In genomic region chr2L:12457715-12458114, dm6 we compare ENCODE assay signal across 2 fruit fly cellular contexts.
A peak's percentile ranks its signal among the peaks of the same experiment; 100 is the strongest.
TF ChIP-seq lines count a peak whose summit lies in the region.

No protein-coding gene starts in this region.

- no peak for TF ChIP-seq CTCF in whole organism, embryonic (GFP tag; optimal IDR thresholded peaks at IDR 0.05; lab: Kevin White, UChicago)

TF ChIP-seq in whole organism, embryonic, 481 proteins besides CTCF, POLR2A, EP300 and RAD21 (continues in another document):
- TF ChIP-seq ash1 (GFP tag; optimal IDR thresholded peaks at IDR 0.05; lab: Kevin White, UChicago) = no peak
- TF ChIP-seq tll (GFP tag; optimal IDR thresholded peaks at IDR 0.05; lab: Kevin White, UChicago) = no peak
- TF ChIP-seq wek (GFP tag; optimal IDR thresholded peaks at IDR 0.05; lab: Kevin White, UChicago) = no peak
- TF ChIP-seq en (GFP tag; optimal IDR thresholded peaks at IDR 0.05; lab: Kevin White, UChicago) = no peak
- TF ChIP-seq her (GFP tag; optimal IDR thresholded peaks at IDR 0.05; lab: Kevin White, UChicago) = peak; percentile 6
- peak; percentile 1 for TF ChIP-seq Myb (GFP tag; optimal IDR thresholded peaks at IDR 0.05; lab: Kevin White, UChicago)
- TF ChIP-seq Eip74EF (GFP tag; optimal IDR thresholded peaks at IDR 0.05; lab: Kevin White, UChicago) = no peak
- TF ChIP-seq CG12659 (GFP tag; optimal IDR thresholded peaks at IDR 0.05; lab: Kevin White, UChicago) = no peak
- TF ChIP-seq CG16779 (GFP tag; IDR thresholded peaks at IDR 0.05; lab: Robert Waterston, UW) = no peak
- no peak for TF ChIP-seq PHDP (tag; optimal IDR thresholded peaks at IDR 0.05; lab: Kevin White, UChicago)
- TF ChIP-seq CG14667 (GFP tag; IDR thresholded peaks at IDR 0.05; lab: Robert Waterston, UW) = no peak
- no peak for TF ChIP-seq Ptx1 (GFP tag; IDR thresholded peaks at IDR 0.05; lab: Robert Waterston, UW)
- TF ChIP-seq chinmo (GFP tag; IDR thresholded peaks at IDR 0.05; lab: Robert Waterston, UW; ENCODE audit: partially characterized antibody) = no peak
- no peak for TF ChIP-seq ara (GFP tag; IDR thresholded peaks at IDR 0.05; lab: Robert Waterston, UW)
- TF ChIP-seq Trl (optimal IDR thresholded peaks at IDR 0.05; lab: Kevin White, UChicago) = no peak
- no peak for TF ChIP-seq Trl (GFP tag; optimal IDR thresholded peaks at IDR 0.05; lab: Kevin White, UChicago)
- peak; percentile 98 for TF ChIP-seq ac (GFP tag; optimal IDR thresholded peaks at IDR 0.05; lab: Kevin White, UChicago)
- no peak for TF ChIP-seq CG2875 (GFP tag; optimal IDR thresholded peaks at IDR 0.05; lab: Kevin White, UChicago)
- no peak for TF ChIP-seq lola (GFP tag; optimal IDR thresholded peaks at IDR 0.05; lab: Kevin White, UChicago)
- no peak for TF ChIP-seq CG8281 (tag; optimal IDR thresholded peaks at IDR 0.05; lab: Kevin White, UChicago)
- TF ChIP-seq seq (GFP tag; IDR thresholded peaks at IDR 0.05; lab: Robert Waterston, UW) = no peak
- no peak for TF ChIP-seq CG14860 (GFP tag; IDR thresholded peaks at IDR 0.05; lab: Robert Waterston, UW; ENCODE audit: partially characterized antibody)
- no peak for TF ChIP-seq CG8478 (optimal IDR thresholded peaks at IDR 0.05; lab: Kevin White, UChicago)
- TF ChIP-seq Antp (GFP tag; optimal IDR thresholded peaks at IDR 0.05; lab: Kevin White, UChicago) = no peak
- no peak for TF ChIP-seq mam (GFP tag; optimal IDR thresholded peaks at IDR 0.05; lab: Kevin White, UChicago)
- no peak for TF ChIP-seq Atf3 (GFP tag; optimal IDR thresholded peaks at IDR 0.05; lab: Kevin White, UChicago)
- TF ChIP-seq Hr3 (GFP tag; optimal IDR thresholded peaks at IDR 0.05; lab: Kevin White, UChicago) = no peak
- TF ChIP-seq Taf1 (GFP tag; IDR thresholded peaks at IDR 0.05; lab: Robert Waterston, UW) = no peak
- TF ChIP-seq MBD-R2 (GFP tag; IDR thresholded peaks at IDR 0.05; lab: Robert Waterston, UW) = 0 out of 2 replicates have a peak, but pooled peaks have one; percentile 6
- no peak for TF ChIP-seq CG9797 (GFP tag; optimal IDR thresholded peaks at IDR 0.05; lab: Kevin White, UChicago)
- TF ChIP-seq ham (GFP tag; IDR thresholded peaks at IDR 0.05; lab: Robert Waterston, UW) = no peak
- TF ChIP-seq sens-2 (GFP tag; IDR thresholded peaks at IDR 0.05; lab: Robert Waterston, UW) = no peak
- no peak for TF ChIP-seq trh (GFP tag; optimal IDR thresholded peaks at IDR 0.05; lab: Kevin White, UChicago)
- TF ChIP-seq Sox100B (GFP tag; optimal IDR thresholded peaks at IDR 0.05; lab: Kevin White, UChicago) = no peak
- no peak for TF ChIP-seq Lhr (GFP tag; optimal IDR thresholded peaks at IDR 0.05; lab: Kevin White, UChicago)
- TF ChIP-seq nom (GFP tag; optimal IDR thresholded peaks at IDR 0.05; lab: Kevin White, UChicago) = no peak
- no peak for TF ChIP-seq esg (GFP tag; conservative IDR thresholded peaks at IDR 0.05; lab: Robert Waterston, UW)
- TF ChIP-seq crol (GFP tag; IDR thresholded peaks at IDR 0.05; lab: Robert Waterston, UW) = no peak
- no peak for TF ChIP-seq fu2 (GFP tag; optimal IDR thresholded peaks at IDR 0.05; lab: Kevin White, UChicago)
- no peak for TF ChIP-seq CG2678 (tag; optimal IDR thresholded peaks at IDR 0.05; lab: Kevin White, UChicago)
- TF ChIP-seq ci (GFP tag; IDR thresholded peaks at IDR 0.05; lab: Robert Waterston, UW) = 0 out of 3 replicates have a peak, but pooled peaks have one; percentile 37
- no peak for TF ChIP-seq Rfx (GFP tag; IDR thresholded peaks at IDR 0.05; lab: Robert Waterston, UW)
- no peak for TF ChIP-seq org-1 (GFP tag; optimal IDR thresholded peaks at IDR 0.05; lab: Kevin White, UChicago)
- no peak for TF ChIP-seq CG3163 (GFP tag; optimal IDR thresholded peaks at IDR 0.05; lab: Kevin White, UChicago)
- no peak for TF ChIP-seq CG8924 (tag; optimal IDR thresholded peaks at IDR 0.05; lab: Kevin White, UChicago)
- TF ChIP-seq nau (GFP tag; optimal IDR thresholded peaks at IDR 0.05; lab: Kevin White, UChicago) = no peak
- no peak for TF ChIP-seq CG13123 (GFP tag; optimal IDR thresholded peaks at IDR 0.05; lab: Kevin White, UChicago)
- no peak for TF ChIP-seq Lpt (GFP tag; optimal IDR thresholded peaks at IDR 0.05; lab: Kevin White, UChicago)

TF ChIP-seq in whole organism, pupa, 21 proteins besides CTCF, POLR2A, EP300 and RAD21:
- peak; percentile 3 for TF ChIP-seq CG13204 (GFP tag; optimal IDR thresholded peaks at IDR 0.05; lab: Kevin White, UChicago)
- no peak for TF ChIP-seq CG12605 (GFP tag; IDR thresholded peaks at IDR 0.05; lab: Robert Waterston, UW)
